Fruit fly (Drosophila melanogaster) whole organism, embryonic: ENCODE measurements around the gene CG32599.

Source experiments
- Adf1 ChIP-seq: fragments of 200-800 bp; sonication (Bioruptor generic); IDR thresholded peaks from 2 replicates; pipeline ENCODE4 v1.3.6; 2022; ENCODE audit warnings: missing biosample characterization, missing genetic modification characterization
- Antp ChIP-seq: fragments of 200-800 bp; sonication (Bioruptor generic); optimal IDR thresholded peaks from 3 replicates; lab custom pipeline; 2016; ENCODE audit warnings: missing biosample characterization, missing genetic modification characterization
- Atf3 ChIP-seq: fragments of 200-800 bp; sonication (Bioruptor generic); optimal IDR thresholded peaks from 3 replicates; lab custom pipeline; 2016; ENCODE audit warnings: missing biosample characterization, missing genetic modification characterization
- Bteb2 ChIP-seq: fragments of 200-800 bp; sonication (Bioruptor generic); optimal IDR thresholded peaks from 2 replicates; lab custom pipeline; 2016; ENCODE audit warnings: missing biosample characterization, missing genetic modification characterization
- C15 ChIP-seq: fragments of 200-800 bp; sonication (Bioruptor generic); IDR thresholded peaks from 3 replicates; pipeline ENCODE4 v1.3.6; 2022; ENCODE audit warnings: missing biosample characterization, missing genetic modification characterization
- CG12659 ChIP-seq: fragments of 200-800 bp; sonication (Bioruptor generic); optimal IDR thresholded peaks from 3 replicates; lab custom pipeline; 2017; ENCODE audit warnings: mild to moderate bottlenecking, missing biosample characterization, missing genetic modification reagents, missing genetic modification characterization
- CG1647 ChIP-seq: fragments of 200-800 bp; sonication (Bioruptor generic); optimal IDR thresholded peaks from 3 replicates; lab custom pipeline; 2016; ENCODE audit warnings: missing biosample characterization, missing genetic modification characterization
- CG16779 ChIP-seq: fragments of 200-800 bp; sonication (Bioruptor generic); IDR thresholded peaks from 2 replicates; pipeline ENCODE4 v1.3.6; 2022; ENCODE audit warnings: missing biosample characterization, missing genetic modification characterization
- CG2199 ChIP-seq: fragments of 200-800 bp; sonication (Bioruptor generic); IDR thresholded peaks from 3 replicates; pipeline ENCODE4 v1.3.6; 2022; ENCODE audit warnings: missing biosample characterization, missing genetic modification characterization
- CG2712 ChIP-seq: fragments of 200-800 bp; optimal IDR thresholded peaks from 3 replicates; lab custom pipeline; 2019; ENCODE audit warnings: missing biosample characterization, mild to moderate bottlenecking, missing genetic modification characterization, moderate library complexity
- CG5245 ChIP-seq: fragments of 200-800 bp; sonication (Bioruptor generic); optimal IDR thresholded peaks from 3 replicates; lab custom pipeline; 2016; ENCODE audit warnings: missing biosample characterization, missing genetic modification characterization
- CG6689 ChIP-seq: fragments of 200-800 bp; sonication (Bioruptor generic); IDR thresholded peaks from 2 replicates; pipeline ENCODE4 v1.3.6; 2022; ENCODE audit warnings: missing biosample characterization, missing genetic modification characterization
- CG6854 ChIP-seq: fragments of 200-800 bp; sonication (Bioruptor generic); optimal IDR thresholded peaks from 3 replicates; lab custom pipeline; 2017; ENCODE audit warnings: missing biosample characterization, mild to moderate bottlenecking, missing genetic modification characterization
- CHES-1-like ChIP-seq: fragments of 200-800 bp; sonication (Bioruptor generic); optimal IDR thresholded peaks from 2 replicates; lab custom pipeline; 2016; ENCODE audit warnings: missing biosample characterization, missing genetic modification characterization
- Dad ChIP-seq: fragments of 200-800 bp; sonication (Bioruptor generic); optimal IDR thresholded peaks from 3 replicates; lab custom pipeline; 2016; ENCODE audit warnings: missing biosample characterization, missing genetic modification characterization
- GATAe ChIP-seq: fragments of 200-800 bp; sonication (Bioruptor generic); conservative IDR thresholded peaks from 2 replicates; pipeline ENCODE4 v1.3.6; 2022; ENCODE audit warnings: missing biosample characterization, missing genetic modification characterization
- HHEX ChIP-seq: fragments of 200-800 bp; sonication (Bioruptor generic); optimal IDR thresholded peaks from 3 replicates; lab custom pipeline; 2017; ENCODE audit warnings: missing biosample characterization, mild to moderate bottlenecking, missing genetic modification characterization, missing genetic modification reagents
- HLH3B ChIP-seq: fragments of 200-800 bp; sonication (Bioruptor generic); IDR thresholded peaks from 2 replicates; pipeline ENCODE4 v1.3.6; 2022; ENCODE audit warnings: missing biosample characterization, missing genetic modification characterization
- HLHmδ ChIP-seq: fragments of 200-800 bp; sonication (Bioruptor generic); optimal IDR thresholded peaks from 2 replicates; lab custom pipeline; 2018; ENCODE audit warnings: missing biosample characterization, mild to moderate bottlenecking, missing genetic modification characterization, moderate library complexity
- Hr78 ChIP-seq, 2 experiments: fragments of 200-800 bp in 1 of 2; fragments of >200 bp in 1 of 2; sonication (Bioruptor generic) in 1 of 2; optimal IDR thresholded peaks; 2 replicates each; lab custom pipeline; 2017 to 2019; ENCODE audit warnings: missing biosample characterization in 2 of 2, missing genetic modification characterization in 2 of 2, mild to moderate bottlenecking in 1 of 2, moderate library complexity in 1 of 2
- MBD-R2 ChIP-seq: fragments of 200-800 bp; sonication (Bioruptor generic); IDR thresholded peaks from 2 replicates; pipeline ENCODE4 v1.3.6; 2022; ENCODE audit warnings: missing biosample characterization, missing genetic modification characterization
- Med ChIP-seq: fragments of 200-800 bp; sonication (Bioruptor generic); peaks from one replicate; lab custom pipeline; 2016; ENCODE audit warnings: missing biosample characterization, missing genetic modification characterization, mild to moderate bottlenecking, inconsistent platforms, moderate library complexity
- NFAT ChIP-seq: fragments of 200-800 bp; sonication (Bioruptor generic); IDR thresholded peaks from 2 replicates; pipeline ENCODE4 v1.3.6; 2022; ENCODE audit warnings: missing biosample characterization, missing genetic modification characterization
- Nf-YC ChIP-seq: fragments of 200-800 bp; optimal IDR thresholded peaks from 3 replicates; lab custom pipeline; 2019; ENCODE audit warnings: missing biosample characterization, mild to moderate bottlenecking, missing genetic modification characterization, moderate library complexity
- Side ChIP-seq: fragments of 200-800 bp; sonication (Bioruptor generic); optimal IDR thresholded peaks from 2 replicates; lab custom pipeline; 2016; ENCODE audit warnings: missing biosample characterization, missing genetic modification characterization
- Sry-δ ChIP-seq: fragments of 200-800 bp; sonication (Bioruptor generic); optimal IDR thresholded peaks from 2 replicates; lab custom pipeline; 2016; ENCODE audit warnings: missing biosample characterization, missing genetic modification characterization
- Usf ChIP-seq: fragments of 200-800 bp; sonication (Bioruptor generic); optimal IDR thresholded peaks from 2 replicates; lab custom pipeline; 2017; ENCODE audit warnings: missing genotype, missing biosample characterization, missing genetic modification characterization
- cato ChIP-seq: fragments of 200-800 bp; sonication (Bioruptor generic); optimal IDR thresholded peaks from 2 replicates; lab custom pipeline; 2016; ENCODE audit warnings: missing biosample characterization, missing genetic modification characterization, borderline replicate concordance
- croc ChIP-seq: fragments of 200-800 bp; sonication (Bioruptor generic); conservative IDR thresholded peaks from 3 replicates; pipeline ENCODE4 v1.3.6; 2022; ENCODE audit warnings: missing biosample characterization, missing genetic modification characterization
- crol ChIP-seq: fragments of 200-800 bp; sonication (Bioruptor generic); IDR thresholded peaks from 2 replicates; pipeline ENCODE4 v1.3.6; 2022; ENCODE audit warnings: missing biosample characterization, missing genetic modification characterization
- eve ChIP-seq, 2 experiments: fragments of >200 bp; optimal IDR thresholded peaks; 2 replicates each; lab custom pipeline; 2017; ENCODE audit warnings: missing biosample characterization in 2 of 2, missing genetic modification characterization in 2 of 2
- eyg ChIP-seq: fragments of 200-800 bp; sonication (Bioruptor generic); optimal IDR thresholded peaks from 3 replicates; lab custom pipeline; 2016; ENCODE audit warnings: missing biosample characterization, missing genetic modification characterization
- ham ChIP-seq: fragments of 200-800 bp; sonication (Bioruptor generic); IDR thresholded peaks from 2 replicates; pipeline ENCODE4 v1.3.6; 2022; ENCODE audit warnings: missing biosample characterization, missing genetic modification characterization
- her ChIP-seq: fragments of 200-800 bp; sonication (Bioruptor generic); optimal IDR thresholded peaks from 2 replicates; lab custom pipeline; 2016; ENCODE audit warnings: missing biosample characterization, missing genetic modification characterization
- hkb ChIP-seq, 2 experiments: fragments of 200-800 bp in 1 of 2; fragments of >200 bp in 1 of 2; sonication (Bioruptor generic) in 1 of 2; IDR thresholded peaks in 1 of 2; optimal IDR thresholded peaks in 1 of 2; 2 replicates each; pipeline versions ENCODE4 v1.3.6 to Lab custom; 2017 to 2022; ENCODE audit warnings: missing biosample characterization in 1 of 2, missing genetic modification characterization in 1 of 2
- ind ChIP-seq: fragments of 200-800 bp; sonication (Bioruptor generic); optimal IDR thresholded peaks from 3 replicates; lab custom pipeline; 2016; ENCODE audit warnings: missing biosample characterization, missing genetic modification characterization
- jumu ChIP-seq: fragments of 200-800 bp; sonication (Bioruptor generic); optimal IDR thresholded peaks from 3 replicates; lab custom pipeline; 2016; ENCODE audit warnings: missing biosample characterization, missing genetic modification characterization
- knrl ChIP-seq: fragments of 200-800 bp; sonication (Bioruptor generic); IDR thresholded peaks from 3 replicates; pipeline ENCODE4 v1.3.6; 2022; ENCODE audit warnings: missing biosample characterization, missing genetic modification characterization; ENCODE audit not compliant: partially characterized antibody
- mld ChIP-seq: fragments of 200-800 bp; sonication (Bioruptor generic); IDR thresholded peaks from 3 replicates; pipeline ENCODE4 v1.3.6; 2022; ENCODE audit warnings: missing biosample characterization, missing genetic modification characterization; ENCODE audit not compliant: partially characterized antibody
- nmo ChIP-seq: fragments of 200-800 bp; sonication (Bioruptor generic); optimal IDR thresholded peaks from 2 replicates; lab custom pipeline; 2018; ENCODE audit warnings: missing biosample characterization, mild to moderate bottlenecking, missing genetic modification characterization, moderate library complexity
- org-1 ChIP-seq: fragments of 200-800 bp; sonication (Bioruptor generic); optimal IDR thresholded peaks from 2 replicates; lab custom pipeline; 2017; ENCODE audit warnings: missing biosample characterization, missing genetic modification characterization
- sens ChIP-seq: fragments of 200-800 bp; sonication (Bioruptor generic); peaks from one replicate; lab custom pipeline; 2016; ENCODE audit warnings: missing biosample characterization, missing genetic modification characterization
- sisA ChIP-seq: fragments of 200-800 bp; sonication (Bioruptor generic); IDR thresholded peaks from 2 replicates; pipeline ENCODE4 v1.3.6; 2022; ENCODE audit warnings: missing biosample characterization, missing genetic modification characterization
- sr ChIP-seq: fragments of 200-800 bp; sonication (Bioruptor generic); IDR thresholded peaks from 3 replicates; pipeline ENCODE4 v1.3.6; 2022; ENCODE audit warnings: missing biosample characterization, missing genetic modification characterization
- tgo ChIP-seq: fragments of 200-800 bp; sonication (Bioruptor generic); IDR thresholded peaks from 3 replicates; pipeline ENCODE4 v1.3.6; 2022; ENCODE audit warnings: missing biosample characterization, missing genetic modification characterization
- unpg ChIP-seq: fragments of 200-800 bp; sonication (Bioruptor generic); optimal IDR thresholded peaks from 3 replicates; lab custom pipeline; 2018; ENCODE audit warnings: missing biosample characterization, mild to moderate bottlenecking, missing genetic modification characterization, moderate library complexity
- wek ChIP-seq: fragments of 200-800 bp; sonication (Bioruptor generic); optimal IDR thresholded peaks from 3 replicates; lab custom pipeline; 2018; ENCODE audit warnings: missing biosample characterization, mild to moderate bottlenecking, missing genetic modification characterization, moderate library complexity
- wor ChIP-seq: fragments of 200-800 bp; sonication (Bioruptor generic); IDR thresholded peaks from 2 replicates; pipeline ENCODE4 v1.3.6; 2022; ENCODE audit warnings: missing biosample characterization, missing genetic modification characterization
- zf30C ChIP-seq: fragments of 200-800 bp; sonication (Bioruptor generic); optimal IDR thresholded peaks from 3 replicates; lab custom pipeline; 2018; ENCODE audit warnings: missing biosample characterization, mild to moderate bottlenecking, missing genetic modification characterization

The CG32599 gene

DNA sequence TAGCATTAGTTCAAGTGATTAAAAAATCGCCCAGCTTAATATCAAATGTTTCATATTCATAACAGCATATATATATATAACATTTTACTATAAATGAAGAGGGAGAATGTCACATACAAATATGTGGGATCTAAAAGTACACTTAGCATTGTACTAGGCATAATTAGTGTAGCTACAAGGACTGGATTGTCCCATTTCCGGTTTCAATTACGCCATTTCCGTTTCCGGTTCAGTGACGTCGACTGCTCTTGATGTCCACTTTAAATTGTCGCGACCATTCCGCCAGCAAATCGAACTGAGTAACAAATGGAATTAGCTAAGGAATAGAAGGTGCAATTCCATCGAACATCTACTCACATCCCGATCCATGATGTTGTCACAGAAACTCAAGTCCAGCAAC, 9.0 kb upstream of the CG32599 start (continued):
- TF ChIP-seq cato (GFP tag; lab: Kevin White, UChicago) (no peak), HLH3B (GFP tag; lab: Robert Waterston, UW) (no peak), knrl (GFP tag; lab: Robert Waterston, UW) (no peak), wek (peak; percentile 74), sr (no peak), sens (peak; percentile 3), eyg (no peak), CG6854 (GFP tag; lab: Kevin White, UChicago) (no peak), unpg (GFP tag; lab: Kevin White, UChicago) (peak; percentile 35)

DNA sequence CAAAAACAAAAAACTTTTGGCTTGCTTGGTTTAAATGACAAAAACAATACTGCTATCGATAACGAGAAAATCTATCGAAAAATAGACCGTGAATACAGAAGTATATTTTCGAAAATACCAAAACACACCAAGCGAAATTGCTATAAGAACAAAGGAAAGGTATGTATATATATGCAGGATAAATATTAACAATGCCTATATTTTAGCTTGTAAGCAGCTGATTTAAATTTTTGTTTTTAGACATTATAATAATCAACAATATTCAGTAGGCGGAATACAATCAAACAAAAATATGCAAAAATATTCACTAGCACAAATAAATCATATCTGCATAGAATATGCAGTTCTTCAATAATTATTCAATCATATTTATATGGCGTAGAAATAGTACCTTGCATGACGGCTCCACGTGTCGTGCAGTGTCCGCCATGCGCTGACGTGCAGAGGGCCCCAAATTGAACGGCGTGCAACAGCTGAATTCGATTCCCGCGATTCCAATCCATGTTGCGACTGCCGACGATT, 5.6 kb upstream of the CG32599 start, which contains the start of the genes Fbxl4 and Dus2:
Gene Fbxl4, minus strand, starts transcription at position 51 of the 522 bp plus-strand sequence.
Gene Dus2, plus strand, starts transcription at position 116 of the 522 bp plus-strand sequence.
- TF ChIP-seq hkb (optimal IDR thresholded peaks at IDR 0.05; lab: Kevin White, UChicago) (peak; percentile 90), hkb (GFP tag; IDR thresholded peaks at IDR 0.05; lab: Robert Waterston, UW) (peak; percentile 89), her (peak; percentile 73), Nf-YC (tag; lab: Kevin White, UChicago) (peak; percentile 80), HLHmδ (GFP tag; lab: Kevin White, UChicago) (peak; percentile 11), CG6689 (GFP tag; lab: Robert Waterston, UW) (peak; percentile 91), tgo (GFP tag; lab: Robert Waterston, UW) (peak; percentile 92), Antp (GFP tag; lab: Kevin White, UChicago) (peak; percentile 93), Sry-δ (GFP tag; lab: Kevin White, UChicago) (peak; percentile 66), NFAT (GFP tag; lab: Robert Waterston, UW) (peak; percentile 94), Med (GFP tag; lab: Kevin White, UChicago) (peak; percentile 99), crol (peak; percentile 51; the same call in 1 of the 2 replicates), CG5245 (GFP tag; lab: Kevin White, UChicago) (peak; percentile 91), CHES-1-like (GFP tag; lab: Kevin White, UChicago) (peak; percentile 89), sisA (GFP tag; lab: Robert Waterston, UW) (peak; percentile 94), ham (GFP tag; lab: Robert Waterston, UW) (peak; percentile 56; the same call in 1 of the 2 replicates), zf30C (GFP tag; lab: Kevin White, UChicago) (peak; percentile 74), C15 (GFP tag; lab: Robert Waterston, UW) (peak; percentile 75; the same call in 1 of the 3 replicates), HHEX (GFP tag; lab: Kevin White, UChicago) (peak; percentile 89), cato (GFP tag; lab: Kevin White, UChicago) (peak; percentile 88), CG1647 (peak; percentile 90), ind (GFP tag; lab: Kevin White, UChicago) (peak; percentile 94), Adf1 (GFP tag; lab: Robert Waterston, UW) (peak; percentile 48), croc (peak; percentile 88), jumu (GFP tag; lab: Kevin White, UChicago) (peak; percentile 91), nmo (GFP tag; lab: Kevin White, UChicago) (peak; percentile 95), MBD-R2 (GFP tag; lab: Robert Waterston, UW) (peak; percentile 86), org-1 (peak; percentile 81), eve (GFP tag; optimal IDR thresholded peaks at IDR 0.05; lab: Kevin White, UChicago) (no peak), Bteb2 (GFP tag; lab: Kevin White, UChicago) (peak; percentile 90), mld (GFP tag; lab: Robert Waterston, UW) (no peak), Side (GFP tag; lab: Kevin White, UChicago) (peak; percentile 88), Hr78 (GFP tag; optimal IDR thresholded peaks at IDR 0.05; lab: Kevin White, UChicago) (peak in 1 of 2 experiments; percentile 77), wor (GFP tag; lab: Robert Waterston, UW) (peak; percentile 92), CG2199 (GFP tag; lab: Robert Waterston, UW) (peak; percentile 88), CG2712 (tag; lab: Kevin White, UChicago) (peak; percentile 93), Usf (GFP tag; lab: Kevin White, UChicago) (peak; percentile 86), GATAe (GFP tag; lab: Robert Waterston, UW) (peak; percentile 74), Dad (GFP tag; lab: Kevin White, UChicago) (peak; percentile 87), CG12659 (GFP tag; lab: Kevin White, UChicago) (peak; percentile 94), Atf3 (GFP tag; lab: Kevin White, UChicago) (peak; percentile 90), CG16779 (peak; percentile 91)
